Worm (Caenorhabditis elegans) whole organism, L4/young adult: ENCODE data around the gene smg-9.

Experiments
- dao-5 ChIP-seq: sonication (generic microtip); optimal IDR thresholded peaks from 2 replicates; lab custom pipeline; 2016; ENCODE audit warnings: missing genotype, missing genetic modification characterization, moderate library complexity, missing compliant biosample characterization
- him-1 ChIP-seq: sonication (generic microtip); optimal IDR thresholded peaks from 2 replicates; lab custom pipeline; 2016; ENCODE audit warnings: missing genotype, missing genetic modification reagents, missing genetic modification characterization, missing compliant biosample characterization

DNA sequence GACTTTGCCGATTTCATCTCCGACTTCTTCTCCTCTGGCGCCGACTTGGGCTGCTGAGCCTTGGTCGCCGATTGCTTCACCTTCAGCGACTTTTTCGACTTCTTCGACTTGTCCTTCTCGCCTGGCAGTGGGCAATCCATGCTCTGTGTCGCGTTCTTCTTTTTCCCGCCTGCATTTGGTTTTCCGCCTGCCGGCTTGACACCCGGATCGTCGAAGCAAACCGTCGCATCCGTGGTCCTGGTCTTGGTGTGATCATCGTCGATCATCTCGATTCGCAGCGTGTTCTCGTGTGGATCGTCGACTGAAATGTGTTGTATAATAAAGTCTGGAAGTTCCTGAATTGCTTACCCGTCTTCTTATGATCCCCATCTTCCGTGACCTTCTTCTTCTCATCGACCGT lies 19.5 kb upstream of the smg-9 start:
- TF ChIP-seq him-1 (tag; lab: Kevin White, UChicago) (no peak), dao-5 (tag; lab: Kevin White, UChicago) (no peak)
